Fruit fly (Drosophila melanogaster) whole organism, wandering third instar larva: Measurements from ENCODE around the gene CG9747.

ENCODE experiments used
- Hnf4 ChIP-seq: fragments of 200-800 bp; sonication (Bioruptor generic); optimal IDR thresholded peaks from 2 replicates; lab custom pipeline; 2016; ENCODE audit warnings: missing biosample characterization, mild to moderate bottlenecking, missing genetic modification characterization
- foxo ChIP-seq, 2 experiments: fragments of 200-800 bp; sonication (Bioruptor generic); optimal IDR thresholded peaks; 2 replicates in 1 of 2; 3 replicates in 1 of 2; lab custom pipeline; 2016 to 2017; ENCODE audit warnings: missing biosample characterization in 2 of 2, missing genetic modification characterization in 2 of 2
- fru ChIP-seq: fragments of 200-800 bp; sonication (Bioruptor generic); optimal IDR thresholded peaks from 3 replicates; lab custom pipeline; 2016; ENCODE audit warnings: missing biosample characterization, mild to moderate bottlenecking, missing genetic modification characterization

dm6 chr3R:30175045-30175589 lies 15.9 kb downstream of the CG9747 start:
- TF ChIP-seq foxo (GFP tag; optimal IDR thresholded peaks at IDR 0.05; lab: Kevin White, UChicago) (no peak), fru (GFP tag; lab: Kevin White, UChicago) (no peak), Hnf4 (no peak)
